Fruit fly (Drosophila melanogaster) whole organism, embryonic: Measurements from ENCODE around the gene CG13086.

Source experiments
- Atf3 ChIP-seq: fragments of 200-800 bp; sonication (Bioruptor generic); optimal IDR thresholded peaks from 3 replicates; lab custom pipeline; 2016; ENCODE audit warnings: missing biosample characterization, missing genetic modification characterization
- Atf6 ChIP-seq: fragments of 200-800 bp; sonication (Bioruptor generic); IDR thresholded peaks from 2 replicates; pipeline ENCODE4 v1.3.6; 2022; ENCODE audit warnings: missing biosample characterization, missing genetic modification characterization
- BEAF-32 ChIP-seq: fragments of 200-800 bp; sonication (Bioruptor generic); optimal IDR thresholded peaks from 3 replicates; lab custom pipeline; 2017; ENCODE audit warnings: missing biosample characterization, missing genetic modification characterization, mild to moderate bottlenecking, moderate library complexity, missing genetic modification reagents
- BtbVII ChIP-seq: fragments of 200-800 bp; sonication (Bioruptor generic); optimal IDR thresholded peaks from 3 replicates; lab custom pipeline; 2017; ENCODE audit warnings: missing biosample characterization, mild to moderate bottlenecking, missing genetic modification characterization
- CG10543 ChIP-seq: fragments of 200-800 bp; sonication (Bioruptor generic); optimal IDR thresholded peaks from 3 replicates; lab custom pipeline; 2017; ENCODE audit warnings: missing biosample characterization, mild to moderate bottlenecking, missing genetic modification characterization, moderate library complexity
- CG11504 ChIP-seq: fragments of 200-800 bp; sonication (Bioruptor generic); optimal IDR thresholded peaks from 3 replicates; lab custom pipeline; 2019; ENCODE audit warnings: missing biosample characterization, mild to moderate bottlenecking, missing genetic modification characterization, moderate library complexity
- CG12769 ChIP-seq: fragments of 200-800 bp; sonication (Bioruptor generic); optimal IDR thresholded peaks from 2 replicates; lab custom pipeline; 2019; ENCODE audit warnings: missing biosample characterization, mild to moderate bottlenecking, missing genetic modification characterization, moderate library complexity
- CG13775 ChIP-seq: fragments of 200-800 bp; sonication (Bioruptor generic); optimal IDR thresholded peaks from 3 replicates; lab custom pipeline; 2017; ENCODE audit warnings: missing biosample characterization, mild to moderate bottlenecking, missing genetic modification characterization
- CG13894 ChIP-seq: fragments of 200-800 bp; sonication (Bioruptor generic); optimal IDR thresholded peaks from 3 replicates; lab custom pipeline; 2018; ENCODE audit warnings: missing biosample characterization, mild to moderate bottlenecking, missing genetic modification characterization, moderate library complexity
- CG17328 ChIP-seq: fragments of 200-800 bp; sonication (Bioruptor generic); IDR thresholded peaks from 2 replicates; pipeline ENCODE4 v1.3.6; 2022; ENCODE audit warnings: missing biosample characterization, missing genetic modification characterization
- CG2116 ChIP-seq: fragments of 200-800 bp; sonication (Bioruptor generic); optimal IDR thresholded peaks from 3 replicates; lab custom pipeline; 2018; ENCODE audit warnings: missing biosample characterization, mild to moderate bottlenecking, missing genetic modification characterization
- CG2875 ChIP-seq: fragments of 200-800 bp; sonication (Bioruptor generic); optimal IDR thresholded peaks from 2 replicates; lab custom pipeline; 2017; ENCODE audit warnings: missing biosample characterization, mild to moderate bottlenecking, missing genetic modification characterization, missing genetic modification reagents
- CG34224 ChIP-seq: fragments of 200-800 bp; sonication (Bioruptor generic); IDR thresholded peaks from 3 replicates; pipeline ENCODE4 v1.3.6; 2022; ENCODE audit warnings: missing biosample characterization, missing genetic modification characterization; ENCODE audit not compliant: partially characterized antibody
- CG6791 ChIP-seq: fragments of 200-800 bp; sonication (Bioruptor generic); IDR thresholded peaks from 3 replicates; pipeline ENCODE4 v1.3.6; 2022; ENCODE audit warnings: missing biosample characterization, missing genetic modification characterization; ENCODE audit not compliant: partially characterized antibody
- CG6854 ChIP-seq: fragments of 200-800 bp; sonication (Bioruptor generic); optimal IDR thresholded peaks from 3 replicates; lab custom pipeline; 2017; ENCODE audit warnings: missing biosample characterization, mild to moderate bottlenecking, missing genetic modification characterization
- CG7745 ChIP-seq: fragments of 200-800 bp; sonication (Bioruptor generic); optimal IDR thresholded peaks from 2 replicates; lab custom pipeline; 2018; ENCODE audit warnings: missing biosample characterization, mild to moderate bottlenecking, missing genetic modification characterization, moderate library complexity
- CoRest ChIP-seq: fragments of 200-800 bp; sonication (Bioruptor generic); optimal IDR thresholded peaks from 3 replicates; lab custom pipeline; 2018; ENCODE audit warnings: missing biosample characterization, mild to moderate bottlenecking, missing genetic modification characterization, moderate library complexity
- CrebB ChIP-seq: fragments of 200-800 bp; sonication (Bioruptor generic); optimal IDR thresholded peaks from 3 replicates; lab custom pipeline; 2018; ENCODE audit warnings: missing biosample characterization, mild to moderate bottlenecking, missing genetic modification characterization
- Dp ChIP-seq: fragments of 200-800 bp; sonication (Bioruptor generic); optimal IDR thresholded peaks from 2 replicates; lab custom pipeline; 2018; ENCODE audit warnings: missing biosample characterization, mild to moderate bottlenecking, missing genetic modification characterization, moderate library complexity
- Hey ChIP-seq: fragments of 200-800 bp; sonication (Bioruptor generic); optimal IDR thresholded peaks from 3 replicates; lab custom pipeline; 2018; ENCODE audit warnings: missing biosample characterization, mild to moderate bottlenecking, missing genetic modification characterization
- MTF-1 ChIP-seq: fragments of 200-800 bp; sonication (Bioruptor generic); optimal IDR thresholded peaks from 2 replicates; lab custom pipeline; 2018; ENCODE audit warnings: missing biosample characterization, mild to moderate bottlenecking, missing genetic modification characterization, borderline replicate concordance
- NfI ChIP-seq: fragments of 200-800 bp; sonication (Bioruptor generic); optimal IDR thresholded peaks from 3 replicates; lab custom pipeline; 2018; ENCODE audit warnings: missing biosample characterization, mild to moderate bottlenecking, missing genetic modification characterization, moderate library complexity
- Pdp1 ChIP-seq, 2 experiments: fragments of 200-800 bp; sonication (Bioruptor generic); optimal IDR thresholded peaks; 3 replicates each; lab custom pipeline; 2016; ENCODE audit warnings: missing biosample characterization in 2 of 2, missing genetic modification characterization in 2 of 2, mild to moderate bottlenecking in 1 of 2, moderate library complexity in 1 of 2
- ara ChIP-seq: fragments of 200-800 bp; sonication (Bioruptor generic); IDR thresholded peaks from 2 replicates; pipeline ENCODE4 v1.3.6; 2022; ENCODE audit warnings: missing biosample characterization, missing genetic modification characterization
- btn ChIP-seq: fragments of 200-800 bp; sonication (Bioruptor generic); optimal IDR thresholded peaks from 2 replicates; lab custom pipeline; 2016; ENCODE audit warnings: missing biosample characterization, missing genetic modification characterization
- cato ChIP-seq: fragments of 200-800 bp; sonication (Bioruptor generic); optimal IDR thresholded peaks from 2 replicates; lab custom pipeline; 2016; ENCODE audit warnings: missing biosample characterization, missing genetic modification characterization, borderline replicate concordance
- cg ChIP-seq: fragments of 200-800 bp; sonication (Bioruptor generic); optimal IDR thresholded peaks from 3 replicates; lab custom pipeline; 2019; ENCODE audit warnings: missing biosample characterization, mild to moderate bottlenecking, missing genetic modification characterization, moderate library complexity
- chif ChIP-seq, 2 experiments: fragments of 200-800 bp; sonication (Bioruptor generic); optimal IDR thresholded peaks; 3 replicates each; lab custom pipeline; 2016; ENCODE audit warnings: missing biosample characterization in 2 of 2, missing genetic modification characterization in 2 of 2
- cwo ChIP-seq: fragments of 200-800 bp; sonication (Bioruptor generic); optimal IDR thresholded peaks from 3 replicates; lab custom pipeline; 2017; ENCODE audit warnings: missing biosample characterization, missing genetic modification characterization, mild to moderate bottlenecking, moderate library complexity, missing genetic modification reagents
- dpn ChIP-seq, 2 experiments: fragments of 200-800 bp; sonication (Bioruptor generic); optimal IDR thresholded peaks; 3 replicates each; lab custom pipeline; 2016; ENCODE audit warnings: missing biosample characterization in 2 of 2, missing genetic modification characterization in 2 of 2
- gcm ChIP-seq: fragments of 200-800 bp; sonication (Bioruptor generic); optimal IDR thresholded peaks from 2 replicates; lab custom pipeline; 2019; ENCODE audit warnings: missing biosample characterization, mild to moderate bottlenecking, missing genetic modification characterization, moderate library complexity
- gsb-n ChIP-seq: fragments of 200-800 bp; sonication (Bioruptor generic); optimal IDR thresholded peaks from 3 replicates; lab custom pipeline; 2018; ENCODE audit warnings: missing biosample characterization, mild to moderate bottlenecking, missing genetic modification characterization
- prd ChIP-seq, 3 experiments: fragments of >200 bp in 2 of 3; fragments of 200-800 bp in 1 of 3; sonication (Bioruptor generic) in 1 of 3; optimal IDR thresholded peaks in 2 of 3; IDR thresholded peaks in 1 of 3; 2 replicates in 2 of 3; 3 replicates in 1 of 3; pipeline versions ENCODE4 v1.3.6 to Lab custom; 2017 to 2022; ENCODE audit warnings: missing biosample characterization in 1 of 3, missing genetic modification characterization in 1 of 3
- seq ChIP-seq: fragments of 200-800 bp; sonication (Bioruptor generic); IDR thresholded peaks from 2 replicates; pipeline ENCODE4 v1.3.6; 2022; ENCODE audit warnings: missing biosample characterization, missing genetic modification characterization
- trem ChIP-seq: fragments of 200-800 bp; optimal IDR thresholded peaks from 3 replicates; lab custom pipeline; 2019; ENCODE audit warnings: missing biosample characterization, mild to moderate bottlenecking, missing genetic modification characterization, moderate library complexity
- wor ChIP-seq: fragments of 200-800 bp; sonication (Bioruptor generic); IDR thresholded peaks from 2 replicates; pipeline ENCODE4 v1.3.6; 2022; ENCODE audit warnings: missing biosample characterization, missing genetic modification characterization

Gene CG13086

dm6 chr2L:19398317-19399234, 34.4 kb downstream of the CG13086 start, which contains the start of gene CG17544 (continued):
- TF ChIP-seq gsb-n (tag; lab: Kevin White, UChicago) (peak; percentile 60), chif (GFP tag; optimal IDR thresholded peaks at IDR 0.05; lab: Kevin White, UChicago) (peak; percentile 12 to 43), Atf6 (GFP tag; lab: Robert Waterston, UW) (peak; percentile 57), CG13775 (GFP tag; lab: Kevin White, UChicago) (peak; percentile 89), gcm (GFP tag; lab: Kevin White, UChicago) (peak; percentile 87), BtbVII (GFP tag; lab: Kevin White, UChicago) (peak; percentile 84), CG6854 (GFP tag; lab: Kevin White, UChicago) (peak; percentile 73), Atf3 (no peak), CrebB (no peak), seq (no peak; the same call in 1 of the 2 replicates), CG13894 (peak; percentile 84), trem (peak; percentile 75), Pdp1 (GFP tag; optimal IDR thresholded peaks at IDR 0.05; lab: Kevin White, UChicago) (peak; percentile 29 to 33), btn (no peak), BEAF-32 (no peak), cato (GFP tag; lab: Kevin White, UChicago) (peak; percentile 52), Dp (no peak), CG11504 (tag; lab: Kevin White, UChicago) (peak; percentile 86), dpn (GFP tag; optimal IDR thresholded peaks at IDR 0.05; lab: Kevin White, UChicago) (peak; percentile 33 to 73), CG2875 (GFP tag; lab: Kevin White, UChicago) (peak; percentile 50), CG2116 (peak; percentile 21), prd (optimal IDR thresholded peaks at IDR 0.05; lab: Kevin White, UChicago) (no peak), prd (GFP tag; IDR thresholded peaks at IDR 0.05; lab: Robert Waterston, UW) (peak; percentile 71), CG34224 (peak; percentile 48; the same call in 2 of the 3 replicates)

DNA sequence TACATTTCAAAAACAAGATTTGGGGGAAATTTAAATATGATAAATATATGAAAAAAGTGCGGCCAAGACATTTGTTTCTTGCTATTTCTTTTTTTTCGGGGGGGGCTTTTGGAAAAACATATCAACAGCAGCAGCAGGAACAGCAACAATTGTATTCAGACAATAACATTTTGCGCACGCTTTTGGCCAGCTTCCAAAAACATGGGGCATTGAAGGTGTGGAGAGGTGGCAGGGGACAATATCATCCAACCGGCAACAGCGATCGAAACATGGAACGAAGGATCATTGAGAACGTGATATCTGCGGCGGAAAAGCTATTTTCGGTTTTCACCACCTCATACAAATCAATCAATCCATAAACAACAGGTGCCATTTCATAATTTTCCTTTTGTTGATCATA, 37.7 kb downstream of the CG13086 start:
- peak; percentile 39 for TF ChIP-seq MTF-1 (GFP tag; lab: Kevin White, UChicago)
- TF ChIP-seq CoRest (tag; lab: Kevin White, UChicago) = no peak
- peak; percentile 22 for TF ChIP-seq NfI (GFP tag; lab: Kevin White, UChicago)
- no peak for TF ChIP-seq CG17328 (GFP tag; lab: Robert Waterston, UW)
- TF ChIP-seq Hey = no peak
- no peak for TF ChIP-seq cg (GFP tag; lab: Kevin White, UChicago)
- no peak for TF ChIP-seq CG7745
- no peak for TF ChIP-seq ara (GFP tag; lab: Robert Waterston, UW)
- TF ChIP-seq CG10543 (GFP tag; lab: Kevin White, UChicago) = peak; percentile 24
- TF ChIP-seq CG12769 (tag; lab: Kevin White, UChicago) = peak; percentile 59
- peak; percentile 68 for TF ChIP-seq cwo (GFP tag; lab: Kevin White, UChicago)
- TF ChIP-seq wor = no peak
- 0 out of 3 replicates have a peak, but pooled peaks have one; percentile 22 for TF ChIP-seq CG6791 (GFP tag; lab: Robert Waterston, UW)
- TF ChIP-seq, all 482 proteins: peak for 6
